Worm (Caenorhabditis elegans) whole organism, early embryonic: ENCODE measurements around the gene F56D1.1.

Experiments used
- ama-1 ChIP-seq: fragments of 150-350 bp; optimal IDR thresholded peaks from 2 replicates; lab custom pipeline; 2014
- ceh-13 ChIP-seq: fragments of 200-800 bp; sonication (Bioruptor generic); optimal IDR thresholded peaks from 2 replicates; lab custom pipeline; 2018; ENCODE audit warnings: mild to moderate bottlenecking, missing genetic modification characterization, missing compliant biosample characterization
- ceh-36 ChIP-seq: sonication (generic microtip); optimal IDR thresholded peaks from 2 replicates; lab custom pipeline; 2016; ENCODE audit warnings: missing genetic modification characterization, inconsistent platforms, missing compliant biosample characterization
- pes-1 ChIP-seq: fragments of 200-800 bp; sonication (Bioruptor generic); IDR thresholded peaks from 2 replicates; pipeline ENCODE4 v1.3.6; 2022; ENCODE audit warnings: missing genetic modification reagents, missing genetic modification characterization, missing compliant biosample characterization
- scrt-1 ChIP-seq: fragments of 200-800 bp; sonication (Bioruptor generic); IDR thresholded peaks from 2 replicates; pipeline ENCODE4 v1.3.6; 2022; ENCODE audit warnings: missing genetic modification characterization, missing compliant biosample characterization
- tbx-11 ChIP-seq: fragments of 200-800 bp; sonication (Bioruptor generic); IDR thresholded peaks from 2 replicates; pipeline ENCODE4 v1.3.6; 2022; ENCODE audit warnings: missing genetic modification characterization, missing compliant biosample characterization
- tbx-37 ChIP-seq: fragments of 200-800 bp; sonication (Bioruptor generic); conservative IDR thresholded peaks from 2 replicates; pipeline ENCODE4 v1.3.6; 2022; ENCODE audit warnings: missing genetic modification reagents, missing genetic modification characterization, missing compliant biosample characterization
- tra-4 ChIP-seq: sonication (generic microtip); optimal IDR thresholded peaks from 2 replicates; lab custom pipeline; 2017; ENCODE audit warnings: missing genetic modification characterization, missing compliant biosample characterization

- no peak for TF ChIP-seq scrt-1
- no peak for TF ChIP-seq ama-1 (lab: Kevin White, UChicago)
- no peak for TF ChIP-seq tbx-37 (GFP tag; lab: Robert Waterston, UW)
- TF ChIP-seq tra-4 (tag; lab: Kevin White, UChicago), result no peak
- TF ChIP-seq ceh-36 (tag; lab: Kevin White, UChicago), result no peak
- TF ChIP-seq tbx-11, result no peak
- no peak for TF ChIP-seq ceh-13 (GFP tag; lab: Kevin White, UChicago)
- no peak for TF ChIP-seq pes-1 (GFP tag; lab: Robert Waterston, UW)
Observed at ce11 chrII:5437586-5437985, 40.8 kb upstream of the F56D1.1 start, which contains the start of gene F07F6.1.
